Fruit fly (Drosophila melanogaster): ENCODE results near the gene AMPKalpha.
A peak's percentile ranks its signal among the peaks of the same experiment; 100 is the strongest.

AMPKalpha gene

DNA sequence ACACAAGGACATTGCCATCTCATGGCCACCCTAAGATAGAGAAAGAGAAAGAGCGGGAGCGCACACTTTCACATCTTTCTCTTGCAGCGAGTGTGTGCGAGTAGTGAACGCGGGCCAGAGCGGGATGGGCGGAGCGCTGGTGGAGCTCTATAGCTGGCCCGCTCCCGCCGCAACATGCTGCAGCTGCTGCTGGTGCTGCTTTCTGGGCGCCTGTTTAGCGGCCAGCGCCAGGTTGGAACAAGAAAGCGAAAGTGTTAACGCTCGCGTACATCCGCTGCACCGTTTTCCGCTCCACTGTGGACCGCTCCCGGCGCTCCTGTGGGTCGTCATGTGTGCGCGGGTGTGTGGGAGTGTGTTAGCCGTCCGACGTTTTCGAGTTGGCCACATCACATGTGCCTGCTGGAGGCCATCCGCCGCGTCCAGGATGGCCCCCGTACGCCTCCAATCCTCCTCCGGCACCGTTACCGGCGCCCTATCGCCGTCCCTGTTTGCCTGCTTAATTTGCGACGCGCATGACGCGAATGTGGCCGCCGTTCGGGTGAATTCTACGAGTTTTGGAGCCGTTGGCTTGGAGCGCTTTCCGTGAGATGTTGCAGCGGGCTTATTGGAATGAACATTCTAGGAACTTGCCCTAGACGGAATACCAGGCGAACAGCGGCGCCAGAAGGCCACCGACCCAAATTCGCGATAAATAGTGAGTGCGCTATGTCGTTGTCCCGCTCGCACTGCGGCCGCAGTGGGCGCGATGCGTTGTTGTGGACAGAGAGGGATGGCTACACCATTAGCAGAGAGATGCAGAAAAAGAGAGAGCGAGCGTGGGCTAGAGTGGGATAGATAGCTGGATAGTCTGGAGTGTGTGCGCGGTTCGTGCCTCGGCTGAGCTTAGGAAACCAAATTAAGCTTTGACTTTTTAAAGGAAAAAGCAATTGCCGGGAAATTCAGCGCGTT lies 24.0 kb downstream of the AMPKalpha start (continued):
- no peak for TF ChIP-seq Sry-δ (GFP tag; optimal IDR thresholded peaks at IDR 0.05)
- TF ChIP-seq GATAe (GFP tag; conservative IDR thresholded peaks at IDR 0.05) = no peak
- no peak; the same call in 1 of the 2 replicates for TF ChIP-seq CG32767 (GFP tag; IDR thresholded peaks at IDR 0.05)
- TF ChIP-seq HLH54F (GFP tag; optimal IDR thresholded peaks at IDR 0.05) = no peak
- TF ChIP-seq wdn (GFP tag; IDR thresholded peaks at IDR 0.05) = no peak
- no peak for TF ChIP-seq sima (GFP tag; optimal IDR thresholded peaks at IDR 0.05)
- no peak for TF ChIP-seq crp (GFP tag; optimal IDR thresholded peaks at IDR 0.05)
- TF ChIP-seq al (GFP tag; IDR thresholded peaks at IDR 0.05) = no peak
- TF ChIP-seq CG15696 (tag; optimal IDR thresholded peaks at IDR 0.05) = no peak
- peak; percentile 10 for TF ChIP-seq shn (GFP tag; optimal IDR thresholded peaks at IDR 0.05)
- no peak for TF ChIP-seq CG13296 (GFP tag; optimal IDR thresholded peaks at IDR 0.05)
- TF ChIP-seq HmgD (GFP tag; optimal IDR thresholded peaks at IDR 0.05) = peak; percentile 84
- peak; percentile 14 for TF ChIP-seq nerfin-1 (tag; optimal IDR thresholded peaks at IDR 0.05)
- TF ChIP-seq pfk (GFP tag; optimal IDR thresholded peaks at IDR 0.05) = no peak
- TF ChIP-seq CG7963 (GFP tag; IDR thresholded peaks at IDR 0.05; ENCODE audit: partially characterized antibody) = 0 out of 3 replicates have a peak, but pooled peaks have one; percentile 24
- TF ChIP-seq CG13775 (GFP tag; optimal IDR thresholded peaks at IDR 0.05) = no peak
- TF ChIP-seq CG10565 (GFP tag; optimal IDR thresholded peaks at IDR 0.05) = no peak
- TF ChIP-seq CG34422 (GFP tag; IDR thresholded peaks at IDR 0.05) = peak; percentile 24; the same call in 1 of the 3 replicates
- TF ChIP-seq CG14441 (GFP tag; IDR thresholded peaks at IDR 0.05) = no peak
- peak; percentile 13 for TF ChIP-seq CrebB (tag; optimal IDR thresholded peaks at IDR 0.05)
- no peak for TF ChIP-seq Dek (tag; optimal IDR thresholded peaks at IDR 0.05)
- TF ChIP-seq z (GFP tag; IDR thresholded peaks at IDR 0.05) = peak; percentile 37; the same call in 1 of the 3 replicates
- TF ChIP-seq fd3F (GFP tag; optimal IDR thresholded peaks at IDR 0.05) = no peak
- no peak for TF ChIP-seq CG16813 (GFP tag; IDR thresholded peaks at IDR 0.05; ENCODE audit: partially characterized antibody)
- no peak for TF ChIP-seq exex (tag; optimal IDR thresholded peaks at IDR 0.05)
- TF ChIP-seq Sin3A (optimal IDR thresholded peaks at IDR 0.05) = no peak
- no peak for TF ChIP-seq danr (GFP tag; IDR thresholded peaks at IDR 0.05)
- no peak for TF ChIP-seq C15 (GFP tag; IDR thresholded peaks at IDR 0.05)
- TF ChIP-seq Rfx (GFP tag; IDR thresholded peaks at IDR 0.05) = peak; percentile 27
- no peak for TF ChIP-seq eve (GFP tag; optimal IDR thresholded peaks at IDR 0.05)
- TF ChIP-seq grau (tag; optimal IDR thresholded peaks at IDR 0.05) = peak; percentile 14
- TF ChIP-seq CG4707 (GFP tag; optimal IDR thresholded peaks at IDR 0.05) = no peak
- TF ChIP-seq CG7786 (GFP tag; optimal IDR thresholded peaks at IDR 0.05) = no peak
- no peak for TF ChIP-seq CG30431 (GFP tag; optimal IDR thresholded peaks at IDR 0.05)
- TF ChIP-seq Dp (GFP tag; optimal IDR thresholded peaks at IDR 0.05) = peak; percentile 75
- no peak for TF ChIP-seq CG30403 (GFP tag; optimal IDR thresholded peaks at IDR 0.05)
- no peak for TF ChIP-seq CG42726 (GFP tag; IDR thresholded peaks at IDR 0.05; ENCODE audit: partially characterized antibody)
- TF ChIP-seq phol (tag; optimal IDR thresholded peaks at IDR 0.05) = no peak
- no peak for TF ChIP-seq lola (GFP tag; optimal IDR thresholded peaks at IDR 0.05)
- no peak for TF ChIP-seq Fer2 (tag; optimal IDR thresholded peaks at IDR 0.05)
- TF ChIP-seq CG13424 (tag; optimal IDR thresholded peaks at IDR 0.05) = no peak
- TF ChIP-seq CG9797 (GFP tag; optimal IDR thresholded peaks at IDR 0.05) = peak; percentile 16
- TF ChIP-seq klu (GFP tag; IDR thresholded peaks at IDR 0.05) = 0 out of 2 replicates have a peak, but pooled peaks have one; percentile 6
- TF ChIP-seq Deaf1 (tag; optimal IDR thresholded peaks at IDR 0.05) = peak; percentile 85
- TF ChIP-seq CG1603 (tag; optimal IDR thresholded peaks at IDR 0.05) = peak; percentile 25
- no peak for TF ChIP-seq slbo (GFP tag; IDR thresholded peaks at IDR 0.05)

Data from whole organism, embryonic.